Worm (Caenorhabditis elegans) whole organism, L1 larva: ENCODE results near the gene B0334.5.

Experiments
- alr-1 ChIP-seq: fragments of 200-800 bp; sonication (Bioruptor generic); optimal IDR thresholded peaks from 2 replicates; lab custom pipeline; 2018; ENCODE audit warnings: borderline replicate concordance, mild to moderate bottlenecking, missing genetic modification characterization, missing compliant biosample characterization
- dpl-1 ChIP-seq, 3 experiments: fragments of 150-350 bp in 2 of 3; sonication (generic microtip) in 1 of 3; optimal IDR thresholded peaks; 2 replicates each; lab custom pipeline; 2014 to 2017; ENCODE audit warnings: missing biosample characterization in 3 of 3, missing genetic modification characterization in 3 of 3, missing genetic modification reagents in 3 of 3
- elt-3 ChIP-seq, 6 experiments: fragments of 150-350 bp in 1 of 6; sonication (generic microtip); optimal IDR thresholded peaks; 2 replicates each; lab custom pipeline; 2017 to 2018; ENCODE audit warnings: missing biosample characterization in 6 of 6, missing genetic modification characterization in 6 of 6, inconsistent platforms in 1 of 6
- lin-14 ChIP-seq: fragments of 200-800 bp; sonication (Bioruptor generic); optimal IDR thresholded peaks from 2 replicates; lab custom pipeline; 2018; ENCODE audit warnings: mild to moderate bottlenecking, missing genetic modification characterization, moderate library complexity, missing compliant biosample characterization
- lsy-2 ChIP-seq, 2 experiments: fragments of 150-350 bp; optimal IDR thresholded peaks; 2 replicates each; lab custom pipeline; 2014; ENCODE audit warnings: missing biosample characterization in 2 of 2, missing genetic modification characterization in 2 of 2
- nhr-90 ChIP-seq: sonication (generic microtip); optimal IDR thresholded peaks from 2 replicates; lab custom pipeline; 2016; ENCODE audit warnings: mild to moderate bottlenecking, missing genetic modification characterization, missing compliant biosample characterization; ENCODE audit not compliant: poor library complexity
- rnt-1 ChIP-seq: sonication (generic microtip); optimal IDR thresholded peaks from 2 replicates; lab custom pipeline; 2016; ENCODE audit warnings: mild to moderate bottlenecking, missing genetic modification characterization, moderate library complexity, missing compliant biosample characterization
- sox-4 ChIP-seq: sonication (generic microtip); optimal IDR thresholded peaks from 2 replicates; lab custom pipeline; 2016; ENCODE audit warnings: missing genetic modification characterization, missing compliant biosample characterization
- zag-1 ChIP-seq: fragments of 150-350 bp; optimal IDR thresholded peaks from 2 replicates; lab custom pipeline; 2014; ENCODE audit warnings: missing biosample characterization, missing genetic modification characterization

DNA sequence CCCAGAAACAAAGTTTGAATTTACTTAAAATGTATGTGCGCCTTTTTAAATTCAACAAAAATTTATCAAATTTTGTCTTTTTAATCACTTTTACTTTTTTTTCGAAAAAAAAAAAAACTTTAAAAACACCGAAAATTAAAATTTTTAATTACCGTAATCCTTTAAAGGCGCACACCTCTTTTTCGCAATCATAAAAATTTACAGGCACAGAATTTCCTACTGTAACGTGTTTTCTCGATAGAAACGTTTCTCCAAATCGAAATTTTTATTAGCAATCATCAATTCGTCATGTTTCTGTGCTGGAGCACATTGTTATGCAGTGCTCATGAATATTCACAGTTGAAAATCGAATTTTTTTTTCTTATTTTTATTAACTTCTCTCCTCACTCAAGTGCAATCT is 39.0 kb downstream of the B0334.5 start:
- TF ChIP-seq nhr-90 (no peak), elt-3 (tag; optimal IDR thresholded peaks at IDR 0.05; lab: Kevin White, UChicago) (no peak), alr-1 (tag; lab: Kevin White, UChicago) (no peak), rnt-1 (tag; lab: Kevin White, UChicago) (no peak), zag-1 (tag; lab: Kevin White, UChicago) (no peak), lin-14 (GFP tag; lab: Kevin White, UChicago) (no peak), lsy-2 (tag; optimal IDR thresholded peaks at IDR 0.05; lab: Kevin White, UChicago) (no peak), dpl-1 (GFP tag; optimal IDR thresholded peaks at IDR 0.05; lab: Kevin White, UChicago) (no peak), sox-4 (tag; lab: Kevin White, UChicago) (no peak)
